Worm (Caenorhabditis elegans): ENCODE measurements around the gene sax-7.
A peak's percentile ranks its signal among the peaks of the same experiment; 100 is the strongest.

DNA sequence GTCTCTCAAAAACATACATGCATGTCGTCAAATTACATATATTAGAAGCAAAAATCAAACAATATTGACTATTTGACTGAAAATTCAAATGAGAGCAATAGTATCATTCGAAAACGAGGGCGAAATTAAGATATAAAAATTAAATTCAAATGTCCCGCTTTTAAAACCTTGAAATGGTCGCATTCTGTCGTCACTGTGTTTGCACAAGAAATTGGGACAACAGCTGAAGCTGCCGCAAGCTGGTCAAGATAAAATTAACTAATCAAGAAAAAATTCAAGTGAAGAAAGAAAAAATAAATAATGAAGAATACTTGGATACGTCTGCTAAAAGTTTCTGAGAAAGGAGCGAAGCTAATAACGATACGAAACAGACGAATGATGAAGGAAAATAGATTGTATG, 50.2 kb downstream of the sax-7 start:
- TF ChIP-seq set-16 (GFP tag; IDR thresholded peaks at IDR 0.05) = no peak
- TF ChIP-seq skn-1 (tag; optimal IDR thresholded peaks at IDR 0.05) = no peak
- no peak for TF ChIP-seq egl-27 (tag; optimal IDR thresholded peaks at IDR 0.05)
- TF ChIP-seq daf-16 (GFP tag; optimal IDR thresholded peaks at IDR 0.05) = no peak
- peak; percentile 1 for TF ChIP-seq daf-16 (tag; optimal IDR thresholded peaks at IDR 0.05)
- TF ChIP-seq ceh-20 (GFP tag; IDR thresholded peaks at IDR 0.05) = no peak
- TF ChIP-seq nhr-76 (tag; optimal IDR thresholded peaks at IDR 0.05) = no peak
- TF ChIP-seq ama-1 (optimal IDR thresholded peaks at IDR 0.05) = no peak
- TF ChIP-seq T20F7.1 (GFP tag; optimal IDR thresholded peaks at IDR 0.05) = no peak
- no peak for TF ChIP-seq nhr-111 (GFP tag; optimal IDR thresholded peaks at IDR 0.05)
- TF ChIP-seq ceh-82 (tag; optimal IDR thresholded peaks at IDR 0.05) = no peak
- TF ChIP-seq Y5F2A.4 (GFP tag; optimal IDR thresholded peaks at IDR 0.05) = no peak
- no peak for TF ChIP-seq unc-62 (GFP tag; optimal IDR thresholded peaks at IDR 0.05 in 1 of 2)
- no peak for TF ChIP-seq unc-62 (tag; optimal IDR thresholded peaks at IDR 0.05)
- no peak for TF ChIP-seq nhr-10 (tag; optimal IDR thresholded peaks at IDR 0.05)
- no peak for TF ChIP-seq ces-1 (GFP tag; optimal IDR thresholded peaks at IDR 0.05)
